Worm (Caenorhabditis elegans) whole organism, L4/young adult: ENCODE measurements around the gene ZC204.13.

ENCODE experiments used
- W03F9.2 ChIP-seq: fragments of 150-350 bp; optimal IDR thresholded peaks from 2 replicates; lab custom pipeline; 2014; ENCODE audit warnings: missing biosample characterization, missing genetic modification characterization
- him-1 ChIP-seq: sonication (generic microtip); optimal IDR thresholded peaks from 2 replicates; lab custom pipeline; 2016; ENCODE audit warnings: missing genotype, missing genetic modification reagents, missing genetic modification characterization, missing compliant biosample characterization

- no peak for TF ChIP-seq him-1 (tag; lab: Kevin White, UChicago)
- no peak for TF ChIP-seq W03F9.2 (tag; lab: Kevin White, UChicago)
These were observed 11.9 kb upstream of the ZC204.13 start for ce11 chrII:1672673-1673072.
